Worm (Caenorhabditis elegans) whole organism, late embryonic: ENCODE data around the gene C06A12.19.

ENCODE experiments used
- C08G9.2 ChIP-seq: sonication (generic microtip); optimal IDR thresholded peaks from 2 replicates; lab custom pipeline; 2016; ENCODE audit warnings: mild to moderate bottlenecking, missing genetic modification characterization, moderate library complexity, missing compliant biosample characterization
- C38D4.7 ChIP-seq: fragments of 200-800 bp; sonication (Bioruptor generic); optimal IDR thresholded peaks from 2 replicates; lab custom pipeline; 2018; ENCODE audit warnings: mild to moderate bottlenecking, missing genetic modification characterization, moderate library complexity, missing compliant biosample characterization
- F13H6.1 ChIP-seq: sonication (generic microtip); optimal IDR thresholded peaks from 2 replicates; lab custom pipeline; 2016; ENCODE audit warnings: missing genetic modification characterization, missing compliant biosample characterization
- K02D7.2 ChIP-seq: sonication (generic microtip); optimal IDR thresholded peaks from 2 replicates; lab custom pipeline; 2017; ENCODE audit warnings: mild to moderate bottlenecking, missing genetic modification characterization, missing compliant biosample characterization
- ceh-18 ChIP-seq: sonication (generic microtip); optimal IDR thresholded peaks from 2 replicates; lab custom pipeline; 2016; ENCODE audit warnings: missing genetic modification characterization, missing compliant biosample characterization
- ceh-19 ChIP-seq: fragments of 200-800 bp; sonication (Bioruptor generic); optimal IDR thresholded peaks from 2 replicates; lab custom pipeline; 2018; ENCODE audit warnings: mild to moderate bottlenecking, missing genetic modification characterization, missing compliant biosample characterization
- ceh-22 ChIP-seq: sonication (generic microtip); optimal IDR thresholded peaks from 2 replicates; lab custom pipeline; 2017; ENCODE audit warnings: missing biosample characterization, missing genetic modification characterization
- ceh-24 ChIP-seq: sonication (generic microtip); optimal IDR thresholded peaks from 2 replicates; lab custom pipeline; 2016; ENCODE audit warnings: mild to moderate bottlenecking, missing genetic modification characterization, missing compliant biosample characterization
- ceh-30 ChIP-seq: fragments of 150-350 bp; optimal IDR thresholded peaks from 2 replicates; lab custom pipeline; 2014; ENCODE audit warnings: missing biosample characterization, missing genetic modification characterization
- ceh-34 ChIP-seq: sonication (generic microtip); optimal IDR thresholded peaks from 2 replicates; lab custom pipeline; 2016; ENCODE audit warnings: mild to moderate bottlenecking, missing genetic modification characterization, missing compliant biosample characterization
- ceh-48 ChIP-seq: sonication (generic microtip); optimal IDR thresholded peaks from 2 replicates; lab custom pipeline; 2016; ENCODE audit warnings: missing genetic modification characterization, inconsistent platforms, missing compliant biosample characterization
- ceh-6 ChIP-seq: fragments of 200-800 bp; sonication (Bioruptor generic); optimal IDR thresholded peaks from 2 replicates; lab custom pipeline; 2018; ENCODE audit warnings: mild to moderate bottlenecking, missing genetic modification characterization, missing compliant biosample characterization
- ceh-9 ChIP-seq: sonication (generic microtip); optimal IDR thresholded peaks from 2 replicates; lab custom pipeline; 2016; ENCODE audit warnings: mild to moderate bottlenecking, missing genetic modification characterization, inconsistent platforms, missing compliant biosample characterization
- che-1 ChIP-seq: sonication (generic microtip); optimal IDR thresholded peaks from 2 replicates; lab custom pipeline; 2016; ENCODE audit warnings: mild to moderate bottlenecking, missing genetic modification characterization, missing compliant biosample characterization
- dmd-4 ChIP-seq: sonication (generic microtip); optimal IDR thresholded peaks from 2 replicates; lab custom pipeline; 2016; ENCODE audit warnings: borderline replicate concordance, missing genetic modification characterization, missing compliant biosample characterization
- elt-4 ChIP-seq: sonication (generic microtip); optimal IDR thresholded peaks from 2 replicates; lab custom pipeline; 2016; ENCODE audit warnings: missing genetic modification characterization, missing compliant biosample characterization
- eyg-1 ChIP-seq: sonication (generic microtip); optimal IDR thresholded peaks from 2 replicates; lab custom pipeline; 2016; ENCODE audit warnings: missing genotype, missing genetic modification characterization, missing compliant biosample characterization
- fax-1 ChIP-seq: sonication (generic microtip); optimal IDR thresholded peaks from 2 replicates; lab custom pipeline; 2016; ENCODE audit warnings: missing genotype, missing genetic modification characterization, missing compliant biosample characterization
- fkh-6 ChIP-seq: sonication (generic microtip); optimal IDR thresholded peaks from 2 replicates; lab custom pipeline; 2016; ENCODE audit warnings: missing genetic modification characterization, missing compliant biosample characterization
- hlh-15 ChIP-seq: sonication (generic microtip); optimal IDR thresholded peaks from 2 replicates; lab custom pipeline; 2016; ENCODE audit warnings: missing genetic modification characterization, missing compliant biosample characterization
- hlh-8 ChIP-seq: sonication (generic microtip); optimal IDR thresholded peaks from 2 replicates; lab custom pipeline; 2016; ENCODE audit warnings: missing genotype, missing genetic modification characterization, missing compliant biosample characterization
- npax-4 ChIP-seq: sonication (generic microtip); optimal IDR thresholded peaks from 2 replicates; lab custom pipeline; 2016; ENCODE audit warnings: missing genetic modification characterization, missing compliant biosample characterization
- odd-2 ChIP-seq: sonication (generic microtip); optimal IDR thresholded peaks from 2 replicates; lab custom pipeline; 2017; ENCODE audit warnings: antibody characterized with exemption, mild to moderate bottlenecking, missing genetic modification characterization, missing compliant biosample characterization
- pat-9 ChIP-seq: fragments of 200-800 bp; sonication (Bioruptor generic); optimal IDR thresholded peaks from 2 replicates; lab custom pipeline; 2018; ENCODE audit warnings: mild to moderate bottlenecking, missing genetic modification characterization, moderate library complexity, missing compliant biosample characterization
- pax-1 ChIP-seq: fragments of 150-350 bp; optimal IDR thresholded peaks from 2 replicates; lab custom pipeline; 2014; ENCODE audit warnings: missing biosample characterization, missing genetic modification characterization
- pha-2 ChIP-seq: sonication (generic microtip); optimal IDR thresholded peaks from 2 replicates; lab custom pipeline; 2017; ENCODE audit warnings: mild to moderate bottlenecking, missing genetic modification characterization, missing compliant biosample characterization
- pqm-1 ChIP-seq: sonication (generic microtip); optimal IDR thresholded peaks from 2 replicates; lab custom pipeline; 2016; ENCODE audit warnings: missing genetic modification characterization, missing compliant biosample characterization
- pros-1 ChIP-seq: fragments of 150-350 bp; optimal IDR thresholded peaks from 2 replicates; lab custom pipeline; 2014; ENCODE audit warnings: missing biosample characterization, missing genetic modification reagents, missing genetic modification characterization
- ref-2 ChIP-seq: sonication (generic microtip); optimal IDR thresholded peaks from 2 replicates; lab custom pipeline; 2016; ENCODE audit warnings: missing genetic modification characterization, missing compliant biosample characterization
- rnt-1 ChIP-seq: sonication (generic microtip); optimal IDR thresholded peaks from 2 replicates; lab custom pipeline; 2016; ENCODE audit warnings: missing genetic modification characterization, missing compliant biosample characterization
- ttx-3 ChIP-seq: sonication (generic microtip); optimal IDR thresholded peaks from 2 replicates; lab custom pipeline; 2016; ENCODE audit warnings: missing genetic modification reagents, missing genetic modification characterization, missing compliant biosample characterization
- unc-3 ChIP-seq, 2 experiments: fragments of 200-800 bp in 1 of 2; sonication (Bioruptor generic) in 1 of 2; sonication (generic microtip) in 1 of 2; conservative IDR thresholded peaks in 1 of 2; optimal IDR thresholded peaks in 1 of 2; 2 replicates each; pipeline versions ENCODE4 v1.3.6 to Lab custom; 2016 to 2022; ENCODE audit warnings: missing compliant biosample characterization in 2 of 2, missing genetic modification characterization in 2 of 2, missing genetic modification reagents in 1 of 2
- unc-42 ChIP-seq: sonication (generic microtip); optimal IDR thresholded peaks from 2 replicates; lab custom pipeline; 2016; ENCODE audit warnings: missing genotype, missing genetic modification characterization, missing compliant biosample characterization

The C06A12.19 gene

DNA sequence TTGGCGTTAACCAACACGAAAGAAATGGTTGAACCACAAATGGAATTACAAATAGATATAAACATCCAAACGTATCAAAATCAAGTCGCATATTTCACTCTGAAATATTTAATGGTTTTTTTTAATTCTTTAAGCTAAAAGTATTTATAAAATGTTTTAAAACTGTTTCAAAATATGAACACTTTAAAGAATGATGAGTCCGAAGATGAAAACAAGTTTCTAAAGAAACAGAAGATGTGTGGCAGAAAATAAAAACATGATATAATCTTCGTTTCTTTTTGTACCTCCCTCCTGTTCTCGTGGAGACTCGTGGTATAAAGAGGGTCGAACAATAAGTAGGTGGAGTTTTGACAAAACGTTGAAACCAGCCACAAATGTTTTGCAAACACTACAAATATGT, 8.6 kb downstream of the C06A12.19 start, which contains the start of gene lact-6:
TSS of gene lact-6 (minus strand) at position 101 of the 400 bp plus-strand sequence.
- no peak for TF ChIP-seq unc-42 (tag; lab: Kevin White, UChicago)
- TF ChIP-seq C38D4.7 (GFP tag; lab: Kevin White, UChicago): no peak
- no peak for TF ChIP-seq ceh-18 (tag; lab: Kevin White, UChicago)
- no peak for TF ChIP-seq pros-1 (tag; lab: Kevin White, UChicago)
- no peak for TF ChIP-seq rnt-1 (tag; lab: Kevin White, UChicago)
- no peak for TF ChIP-seq npax-4 (tag; lab: Kevin White, UChicago)
- TF ChIP-seq unc-3 (GFP tag; conservative IDR thresholded peaks at IDR 0.05; lab: Robert Waterston, UW): no peak
- TF ChIP-seq unc-3 (tag; optimal IDR thresholded peaks at IDR 0.05; lab: Kevin White, UChicago): no peak
- TF ChIP-seq eyg-1: no peak
- TF ChIP-seq ceh-19 (GFP tag; lab: Kevin White, UChicago): no peak
- no peak for TF ChIP-seq ceh-9 (tag; lab: Kevin White, UChicago)
- TF ChIP-seq ceh-34 (tag; lab: Kevin White, UChicago): no peak
- TF ChIP-seq hlh-8 (tag; lab: Kevin White, UChicago): no peak
- no peak for TF ChIP-seq ceh-22 (tag; lab: Kevin White, UChicago)
- TF ChIP-seq F13H6.1 (tag; lab: Kevin White, UChicago): no peak

DNA sequence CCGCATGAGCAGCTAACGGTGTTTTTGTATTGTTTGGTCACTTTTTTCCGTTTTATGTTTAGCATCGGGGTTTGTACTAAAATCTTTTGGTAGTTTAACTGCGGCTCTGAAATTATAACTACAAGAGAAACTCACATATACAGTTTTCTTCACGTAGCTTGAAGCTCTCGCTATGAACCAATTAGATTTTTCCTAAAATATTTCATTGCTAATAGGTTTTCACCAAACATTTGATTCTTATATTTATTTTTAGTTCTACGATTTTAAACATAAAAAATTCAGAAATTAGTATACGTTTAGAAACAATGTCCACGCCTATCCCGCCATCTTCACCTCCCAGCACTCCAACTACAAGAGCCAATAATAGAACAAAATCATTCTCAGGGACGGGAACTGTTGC, 12.5 kb downstream of the C06A12.19 start, which contains the start of gene C06A12.3:
TSS of gene C06A12.3 (plus strand) at position 301 of the 400 bp plus-strand sequence.
- TF ChIP-seq ceh-19 (GFP tag; lab: Kevin White, UChicago): no peak

DNA sequence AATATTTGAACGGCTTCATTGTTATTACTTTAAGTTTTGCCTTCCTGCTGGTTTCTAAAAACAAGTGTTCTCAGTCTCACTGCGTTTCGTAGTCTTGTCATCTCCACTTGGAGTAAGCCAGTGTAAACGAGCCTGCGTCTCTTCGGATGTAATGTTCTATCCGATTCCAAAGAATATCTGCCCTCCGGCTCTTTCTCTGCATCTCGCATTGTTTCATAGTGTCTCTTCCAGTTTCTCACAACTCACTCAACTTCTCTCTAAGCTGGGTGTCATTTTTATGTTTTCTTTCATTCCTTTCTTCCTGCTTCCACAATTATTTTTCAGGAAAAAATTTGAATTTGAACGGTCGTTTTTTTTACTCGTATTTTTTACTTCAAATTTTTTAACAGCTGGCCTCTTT, 12.9 kb downstream of the C06A12.19 start:
- no peak for TF ChIP-seq hlh-15
- TF ChIP-seq ceh-34 (tag; lab: Kevin White, UChicago): no peak
- TF ChIP-seq ceh-24 (tag; lab: Kevin White, UChicago): no peak
- no peak for TF ChIP-seq ref-2 (tag; lab: Kevin White, UChicago)
- no peak for TF ChIP-seq rnt-1 (tag; lab: Kevin White, UChicago)
- TF ChIP-seq ttx-3 (tag; lab: Kevin White, UChicago): no peak
- no peak for TF ChIP-seq C08G9.2
- no peak for TF ChIP-seq ceh-48 (tag; lab: Kevin White, UChicago)
- no peak for TF ChIP-seq ceh-18 (tag; lab: Kevin White, UChicago)
- TF ChIP-seq pqm-1 (tag; lab: Kevin White, UChicago): no peak
- no peak for TF ChIP-seq pha-2 (tag; lab: Kevin White, UChicago)
- no peak for TF ChIP-seq pros-1 (tag; lab: Kevin White, UChicago)
- no peak for TF ChIP-seq F13H6.1 (tag; lab: Kevin White, UChicago)
- no peak for TF ChIP-seq che-1 (tag; lab: Kevin White, UChicago)
- no peak for TF ChIP-seq ceh-19 (GFP tag; lab: Kevin White, UChicago)
- TF ChIP-seq odd-2 (tag; lab: Kevin White, UChicago): no peak
- no peak for TF ChIP-seq hlh-8 (tag; lab: Kevin White, UChicago)
- TF ChIP-seq dmd-4 (tag; lab: Kevin White, UChicago): no peak

DNA sequence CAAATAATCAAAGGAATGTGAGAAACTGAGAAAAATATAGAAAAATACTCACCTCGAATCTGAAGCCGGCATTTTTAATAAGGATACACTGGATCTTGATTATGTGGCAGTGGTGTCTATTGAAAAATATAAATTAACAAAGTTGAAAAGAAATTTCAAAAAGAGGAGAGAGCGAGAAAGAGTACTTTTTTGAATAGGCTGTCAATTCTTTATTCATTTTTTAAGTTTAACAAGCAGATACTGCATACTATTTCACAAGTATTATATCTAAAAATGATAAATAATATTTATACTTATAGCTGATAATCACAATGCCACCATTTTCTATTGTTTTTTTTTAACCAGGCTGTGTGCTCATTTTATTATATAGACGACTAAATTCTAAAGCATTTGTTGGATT, 22.2 kb downstream of the C06A12.19 start, which contains the start of gene npr-26:
TSS of gene npr-26 (minus strand) at position 101 of the 400 bp plus-strand sequence.
- TF ChIP-seq pros-1 (tag; lab: Kevin White, UChicago) (no peak), hlh-15 (no peak), fax-1 (tag; lab: Kevin White, UChicago) (no peak), rnt-1 (tag; lab: Kevin White, UChicago) (no peak), K02D7.2 (no peak), ceh-22 (tag; lab: Kevin White, UChicago) (no peak), pat-9 (tag; lab: Kevin White, UChicago) (no peak), ttx-3 (tag; lab: Kevin White, UChicago) (no peak), ceh-30 (tag; lab: Kevin White, UChicago) (no peak), ceh-6 (no peak), fkh-6 (tag; lab: Kevin White, UChicago) (no peak), pax-1 (tag; lab: Kevin White, UChicago) (no peak), dmd-4 (tag; lab: Kevin White, UChicago) (no peak), elt-4 (no peak)
